Worm (Caenorhabditis elegans) whole organism, dauer: ENCODE results near the gene F54H12.4.
"Not testable (repeated sequence)": the region's sequence is repeated elsewhere in the genome, so short reads cannot be mapped to it uniquely, and the experiment has no call there.

ENCODE experiments used
- unc-62 ChIP-seq: sonication (generic microtip); optimal IDR thresholded peaks from 2 replicates; lab custom pipeline; 2017; ENCODE audit warnings: missing biosample characterization, missing genetic modification reagents, missing genetic modification characterization

F54H12.4 gene

ce11 chrIII:7973201-7973767, 10.7 kb upstream of the F54H12.4 start, which contains the start of the genes eef-1B.1 and aco-2:
eef-1B.1 (minus strand) TSS chrIII:7973386.
aco-2 (plus strand) TSS chrIII:7973717.
- TF ChIP-seq unc-62 (GFP tag; lab: Kevin White, UChicago), result no peak

- TF ChIP-seq unc-62 (GFP tag; lab: Kevin White, UChicago), result no peak
Observed at ce11 chrIII:7972687-7973086, 10.1 kb upstream of the F54H12.4 start.

- no peak for TF ChIP-seq unc-62 (GFP tag; lab: Kevin White, UChicago)
Observed at ce11 chrIII:7972061-7972460, 9.5 kb upstream of the F54H12.4 start, which contains the start of gene F54H12.5. F54H12.5 (minus strand) TSS chrIII:7972161.

ce11 chrIII:7969121-7969520, 6.6 kb upstream of the F54H12.4 start, which contains the start of the genes F54H12.8 and F54H12.7:
F54H12.8 (minus strand) TSS chrIII:7969221.
F54H12.7 (plus strand) TSS chrIII:7969349.
- no peak for TF ChIP-seq unc-62 (GFP tag; lab: Kevin White, UChicago)

ce11 chrIII:7964281-7964680, 1.7 kb upstream of the F54H12.4 start, which contains the start of gene F54H12.2:
F54H12.2 (plus strand) TSS chrIII:7964581.
- TF ChIP-seq unc-62 (GFP tag; lab: Kevin White, UChicago), result not testable (repeated sequence)

- not testable (repeated sequence) for TF ChIP-seq unc-62 (GFP tag; lab: Kevin White, UChicago)
Observed at ce11 chrIII:7958922-7959609, 3.5 kb downstream of the F54H12.4 start, which contains the start of gene F54H12.10. F54H12.10 (minus strand) TSS chrIII:7958972.

- TF ChIP-seq unc-62 (GFP tag; lab: Kevin White, UChicago), result no peak
Observed at ce11 chrIII:7958085-7958484, 4.5 kb downstream of the F54H12.4 start, which contains the start of gene C29E4.11. C29E4.11 (minus strand) TSS chrIII:7958114.

- TF ChIP-seq unc-62 (GFP tag; lab: Kevin White, UChicago), result no peak
Observed at ce11 chrIII:7956965-7957364, 5.6 kb downstream of the F54H12.4 start, which contains the start of gene C29E4.9. C29E4.9 (minus strand) TSS chrIII:7957065.

ce11 chrIII:7953208-7953607, 9.3 kb downstream of the F54H12.4 start, which contains the start of gene let-754:
let-754 (minus strand) TSS chrIII:7953308.
- TF ChIP-seq unc-62 (GFP tag; lab: Kevin White, UChicago), result no peak

- no peak for TF ChIP-seq unc-62 (GFP tag; lab: Kevin White, UChicago)
Observed at ce11 chrIII:7952077-7952765, 10.3 kb downstream of the F54H12.4 start, which contains the start of gene C29E4.15. C29E4.15 (plus strand) TSS chrIII:7952623.

- no peak for TF ChIP-seq unc-62 (GFP tag; lab: Kevin White, UChicago)
Observed at ce11 chrIII:7950447-7950846, 12.1 kb downstream of the F54H12.4 start.

ce11 chrIII:7948802-7949201, 13.7 kb downstream of the F54H12.4 start, which contains the start of gene col-90:
col-90 (plus strand) TSS chrIII:7948838.
- TF ChIP-seq unc-62 (GFP tag; lab: Kevin White, UChicago), result no peak

ce11 chrIII:7947677-7948076, 14.9 kb downstream of the F54H12.4 start:
- no peak for TF ChIP-seq unc-62 (GFP tag; lab: Kevin White, UChicago)

- no peak for TF ChIP-seq unc-62 (GFP tag; lab: Kevin White, UChicago)
Observed at ce11 chrIII:7946968-7947491, 15.5 kb downstream of the F54H12.4 start, which contains the start of gene gsto-1. gsto-1 (minus strand) TSS chrIII:7947018.

- TF ChIP-seq unc-62 (GFP tag; lab: Kevin White, UChicago), result no peak
Observed at ce11 chrIII:7941417-7941816, 21.1 kb downstream of the F54H12.4 start, which contains the start of gene kle-2. kle-2 (plus strand) TSS chrIII:7941717.
